Worm (Caenorhabditis elegans): ENCODE measurements around the gene R02D5.9.
"Not testable (repeated sequence)": the region's sequence is repeated elsewhere in the genome, so short reads cannot be mapped to it uniquely, and the experiment has no call there.

Gene R02D5.9

ce11 chrV:14476680-14477079 lies 34.2 kb downstream of the R02D5.9 start, which contains the start of gene clec-54:
clec-54 (plus strand) TSS chrV:14476903.
- TF ChIP-seq him-1 (tag; optimal IDR thresholded peaks at IDR 0.05) = no peak
- TF ChIP-seq dao-5 (tag; optimal IDR thresholded peaks at IDR 0.05) = no peak
- TF ChIP-seq W03F9.2 (tag; optimal IDR thresholded peaks at IDR 0.05) = no peak

- TF ChIP-seq him-1 (tag; optimal IDR thresholded peaks at IDR 0.05) (no peak), dao-5 (tag; optimal IDR thresholded peaks at IDR 0.05) (no peak), W03F9.2 (tag; optimal IDR thresholded peaks at IDR 0.05) (no peak)
These were observed 36.8 kb downstream of the R02D5.9 start, which contains the start of gene clec-56 for ce11 chrV:14474099-14474498. clec-56 (plus strand) TSS chrV:14474399.

- TF ChIP-seq W03F9.2 (tag; optimal IDR thresholded peaks at IDR 0.05) (no peak), dao-5 (tag; optimal IDR thresholded peaks at IDR 0.05) (no peak), him-1 (tag; optimal IDR thresholded peaks at IDR 0.05) (no peak)
These were observed 38.7 kb downstream of the R02D5.9 start, which contains the start of gene clec-227 for ce11 chrV:14472229-14472628. clec-227 (plus strand) TSS chrV:14472529.

ce11 chrV:14468931-14469330 lies 42.0 kb downstream of the R02D5.9 start, which contains the start of gene clec-57:
clec-57 (plus strand) TSS chrV:14469231.
- TF ChIP-seq W03F9.2 (tag; optimal IDR thresholded peaks at IDR 0.05) (no peak), dao-5 (tag; optimal IDR thresholded peaks at IDR 0.05) (no peak), him-1 (tag; optimal IDR thresholded peaks at IDR 0.05) (no peak)

ce11 chrV:14468196-14468874 lies 42.6 kb downstream of the R02D5.9 start, which contains the start of gene srz-97:
srz-97 (minus strand) TSS chrV:14468246.
- TF ChIP-seq W03F9.2 (tag; optimal IDR thresholded peaks at IDR 0.05) (no peak), dao-5 (tag; optimal IDR thresholded peaks at IDR 0.05) (no peak), him-1 (tag; optimal IDR thresholded peaks at IDR 0.05) (no peak)

- TF ChIP-seq W03F9.2 (tag; optimal IDR thresholded peaks at IDR 0.05) = no peak
- no peak for TF ChIP-seq dao-5 (tag; optimal IDR thresholded peaks at IDR 0.05)
- no peak for TF ChIP-seq him-1 (tag; optimal IDR thresholded peaks at IDR 0.05)
These were observed 46.6 kb downstream of the R02D5.9 start, which contains the start of gene F08H9.4 for ce11 chrV:14464368-14464767. F08H9.4 (minus strand) TSS chrV:14464428.

- TF ChIP-seq W03F9.2, dao-5, him-1 (tag; optimal IDR thresholded peaks at IDR 0.05): not testable (repeated sequence)
These were observed 47.8 kb downstream of the R02D5.9 start, which contains the start of gene F08H9.3 for ce11 chrV:14463087-14463486. F08H9.3 (minus strand) TSS chrV:14463338.

- TF ChIP-seq W03F9.2 (tag; optimal IDR thresholded peaks at IDR 0.05) (no peak), dao-5 (tag; optimal IDR thresholded peaks at IDR 0.05) (no peak), him-1 (tag; optimal IDR thresholded peaks at IDR 0.05) (no peak)
These were observed 48.3 kb downstream of the R02D5.9 start for ce11 chrV:14462653-14463052.

- TF ChIP-seq W03F9.2 (tag; optimal IDR thresholded peaks at IDR 0.05) = no peak
- no peak for TF ChIP-seq him-1 (tag; optimal IDR thresholded peaks at IDR 0.05)
- TF ChIP-seq dao-5 (tag; optimal IDR thresholded peaks at IDR 0.05) = no peak
These were observed 50.3 kb downstream of the R02D5.9 start, which contains the start of gene F08H9.2 for ce11 chrV:14460615-14461102. F08H9.2 (plus strand) TSS chrV:14460665.

ce11 chrV:14460122-14460521 lies 50.8 kb downstream of the R02D5.9 start:
- TF ChIP-seq dao-5 (tag; optimal IDR thresholded peaks at IDR 0.05) = no peak
- no peak for TF ChIP-seq him-1 (tag; optimal IDR thresholded peaks at IDR 0.05)
